Worm (Caenorhabditis elegans) whole organism, young adult: Measurements from ENCODE around the gene F19G12.9.
"Not testable (repeated sequence)": the region's sequence is repeated elsewhere in the genome, so short reads cannot be mapped to it uniquely, and the experiment has no call there.

Experiments
- Y53G8AR.9 ChIP-seq: fragments of 200-800 bp; sonication (Bioruptor generic); conservative IDR thresholded peaks from 2 replicates; pipeline ENCODE4 v1.3.6; 2022; ENCODE audit warnings: missing genetic modification reagents, missing genetic modification characterization, missing compliant biosample characterization
- pha-4 ChIP-seq: fragments of 150-350 bp; sonication (generic microtip); optimal IDR thresholded peaks from 2 replicates; lab custom pipeline; 2014; ENCODE audit warnings: missing biosample characterization, missing genetic modification reagents, missing genetic modification characterization
- sptf-2 ChIP-seq: fragments of 200-800 bp; sonication (Bioruptor generic); optimal IDR thresholded peaks from 2 replicates; lab custom pipeline; 2018; ENCODE audit warnings: mild to moderate bottlenecking, missing genetic modification characterization, missing compliant biosample characterization
- unc-62 ChIP-seq: fragments of 150-350 bp; optimal IDR thresholded peaks from 2 replicates; lab custom pipeline; 2014; ENCODE audit warnings: missing biosample characterization, missing genetic modification reagents, missing genetic modification characterization

DNA sequence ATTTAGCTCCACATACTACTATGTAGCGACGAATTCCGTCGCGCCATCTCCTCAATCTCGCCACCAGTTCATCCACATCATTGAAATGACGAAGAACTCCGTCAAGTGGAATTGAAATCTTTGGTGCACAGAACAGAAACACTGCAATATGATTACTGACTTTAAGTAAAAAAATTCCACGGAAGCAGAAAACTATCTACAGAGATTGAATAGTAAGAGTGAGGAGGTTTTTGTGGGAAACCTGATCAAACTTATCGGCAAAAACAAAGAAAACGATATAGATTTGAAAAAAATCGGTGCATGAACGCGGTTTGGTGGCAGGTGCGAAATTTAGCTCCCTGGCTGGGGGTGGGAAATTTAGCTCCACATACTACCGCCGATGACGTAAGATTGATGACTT is 15.6 kb upstream of the F19G12.9 start, which contains the start of gene ZK402.2:
- TF ChIP-seq unc-62 (GFP tag; lab: Kevin White, UChicago); sptf-2 (GFP tag; lab: Kevin White, UChicago); Y53G8AR.9; pha-4 (tag; lab: Kevin White, UChicago): not testable (repeated sequence)
